Fruit fly (Drosophila melanogaster) whole organism, embryonic: ENCODE results near the gene AANATL7.

Experiments
- Atf3 ChIP-seq: fragments of 200-800 bp; sonication (Bioruptor generic); optimal IDR thresholded peaks from 3 replicates; lab custom pipeline; 2016; ENCODE audit warnings: missing biosample characterization, missing genetic modification characterization
- Atf6 ChIP-seq: fragments of 200-800 bp; sonication (Bioruptor generic); IDR thresholded peaks from 2 replicates; pipeline ENCODE4 v1.3.6; 2022; ENCODE audit warnings: missing biosample characterization, missing genetic modification characterization
- B-H2 ChIP-seq: fragments of 200-800 bp; sonication (Bioruptor generic); optimal IDR thresholded peaks from 2 replicates; lab custom pipeline; 2018; ENCODE audit warnings: missing biosample characterization, mild to moderate bottlenecking, missing genetic modification characterization
- BEAF-32 ChIP-seq: fragments of 200-800 bp; sonication (Bioruptor generic); optimal IDR thresholded peaks from 3 replicates; lab custom pipeline; 2017; ENCODE audit warnings: missing biosample characterization, missing genetic modification characterization, mild to moderate bottlenecking, moderate library complexity, missing genetic modification reagents
- Bteb2 ChIP-seq: fragments of 200-800 bp; sonication (Bioruptor generic); optimal IDR thresholded peaks from 2 replicates; lab custom pipeline; 2016; ENCODE audit warnings: missing biosample characterization, missing genetic modification characterization
- CG10209 ChIP-seq: fragments of 200-800 bp; sonication (Bioruptor generic); optimal IDR thresholded peaks from 3 replicates; lab custom pipeline; 2017; ENCODE audit warnings: missing biosample characterization, mild to moderate bottlenecking, missing genetic modification characterization, missing genetic modification reagents
- CG1024 ChIP-seq: fragments of 200-800 bp; sonication (Bioruptor generic); IDR thresholded peaks from 2 replicates; pipeline ENCODE4 v1.3.6; 2022; ENCODE audit warnings: missing biosample characterization, missing genetic modification characterization
- CG10366 ChIP-seq: fragments of 200-800 bp; sonication (Bioruptor generic); IDR thresholded peaks from 2 replicates; pipeline ENCODE4 v1.3.6; 2022; ENCODE audit warnings: missing biosample characterization, missing genetic modification characterization
- CG10565 ChIP-seq: fragments of 200-800 bp; sonication (Bioruptor generic); optimal IDR thresholded peaks from 3 replicates; lab custom pipeline; 2016; ENCODE audit warnings: missing biosample characterization, mild to moderate bottlenecking, missing genetic modification characterization
- CG10959 ChIP-seq: fragments of 200-800 bp; sonication (Bioruptor generic); IDR thresholded peaks from 2 replicates; pipeline ENCODE4 v1.3.6; 2022; ENCODE audit warnings: missing biosample characterization, missing genetic modification characterization
- CG11093 ChIP-seq: fragments of 200-800 bp; sonication (Bioruptor generic); IDR thresholded peaks from 3 replicates; pipeline ENCODE4 v1.3.6; 2022; ENCODE audit warnings: missing biosample characterization, missing genetic modification characterization
- CG12659 ChIP-seq: fragments of 200-800 bp; sonication (Bioruptor generic); optimal IDR thresholded peaks from 3 replicates; lab custom pipeline; 2017; ENCODE audit warnings: mild to moderate bottlenecking, missing biosample characterization, missing genetic modification reagents, missing genetic modification characterization
- CG16813 ChIP-seq: fragments of 200-800 bp; sonication (Bioruptor generic); IDR thresholded peaks from 3 replicates; pipeline ENCODE4 v1.3.6; 2022; ENCODE audit warnings: missing biosample characterization, missing genetic modification characterization; ENCODE audit not compliant: partially characterized antibody
- CG17328 ChIP-seq: fragments of 200-800 bp; sonication (Bioruptor generic); IDR thresholded peaks from 2 replicates; pipeline ENCODE4 v1.3.6; 2022; ENCODE audit warnings: missing biosample characterization, missing genetic modification characterization
- CG17359 ChIP-seq: fragments of 200-800 bp; sonication (Bioruptor generic); optimal IDR thresholded peaks from 3 replicates; lab custom pipeline; 2018; ENCODE audit warnings: missing biosample characterization, mild to moderate bottlenecking, missing genetic modification characterization, moderate library complexity
- CG17829 ChIP-seq: fragments of 200-800 bp; optimal IDR thresholded peaks from 2 replicates; lab custom pipeline; 2019; ENCODE audit warnings: missing biosample characterization, mild to moderate bottlenecking, missing genetic modification characterization, moderate library complexity
- CG18011 ChIP-seq: fragments of 200-800 bp; sonication (Bioruptor generic); optimal IDR thresholded peaks from 2 replicates; lab custom pipeline; 2017; ENCODE audit warnings: missing biosample characterization, missing genetic modification characterization, mild to moderate bottlenecking, moderate library complexity, missing genotype
- CG32532 ChIP-seq: fragments of 200-800 bp; sonication (Bioruptor generic); IDR thresholded peaks from 2 replicates; pipeline ENCODE4 v1.3.6; 2022; ENCODE audit warnings: missing biosample characterization, missing genetic modification characterization
- CG3726 ChIP-seq: fragments of 200-800 bp; sonication (Bioruptor generic); IDR thresholded peaks from 3 replicates; pipeline ENCODE4, ENCODE4 v1.3.6; 2022; ENCODE audit warnings: missing biosample characterization, missing genetic modification characterization
- CG4730 ChIP-seq: fragments of 200-800 bp; sonication (Bioruptor generic); IDR thresholded peaks from 2 replicates; pipeline ENCODE4 v1.3.6; 2022; ENCODE audit warnings: missing biosample characterization, missing genetic modification characterization
- CG4854 ChIP-seq: fragments of 200-800 bp; sonication (Bioruptor generic); optimal IDR thresholded peaks from 2 replicates; lab custom pipeline; 2016; ENCODE audit warnings: missing biosample characterization, missing genetic modification characterization, inconsistent platforms
- CG6765 ChIP-seq: fragments of 200-800 bp; sonication (Bioruptor generic); optimal IDR thresholded peaks from 3 replicates; lab custom pipeline; 2017; ENCODE audit warnings: missing biosample characterization, mild to moderate bottlenecking, missing genetic modification characterization
- CG6854 ChIP-seq: fragments of 200-800 bp; sonication (Bioruptor generic); optimal IDR thresholded peaks from 3 replicates; lab custom pipeline; 2017; ENCODE audit warnings: missing biosample characterization, mild to moderate bottlenecking, missing genetic modification characterization
- CG7357 ChIP-seq: fragments of 200-800 bp; sonication (Bioruptor generic); IDR thresholded peaks from 3 replicates; pipeline ENCODE4 v1.3.6; 2022; ENCODE audit warnings: missing biosample characterization, missing genetic modification characterization
- CG8924 ChIP-seq: fragments of 200-800 bp; optimal IDR thresholded peaks from 3 replicates; lab custom pipeline; 2019; ENCODE audit warnings: missing biosample characterization, mild to moderate bottlenecking, missing genetic modification characterization, moderate library complexity
- CG9609 ChIP-seq: fragments of 200-800 bp; sonication (Bioruptor generic); optimal IDR thresholded peaks from 3 replicates; lab custom pipeline; 2016; ENCODE audit warnings: missing biosample characterization, missing genetic modification characterization
- CoRest ChIP-seq: fragments of 200-800 bp; sonication (Bioruptor generic); optimal IDR thresholded peaks from 3 replicates; lab custom pipeline; 2018; ENCODE audit warnings: missing biosample characterization, mild to moderate bottlenecking, missing genetic modification characterization, moderate library complexity
- Dref ChIP-seq: fragments of 200-800 bp; sonication (Bioruptor generic); IDR thresholded peaks from 2 replicates; pipeline ENCODE4 v1.3.6; 2022; ENCODE audit warnings: missing biosample characterization, missing genetic modification characterization
- Elba2 ChIP-seq: fragments of 200-800 bp; sonication (Bioruptor generic); optimal IDR thresholded peaks from 3 replicates; lab custom pipeline; 2016; ENCODE audit warnings: missing biosample characterization, missing genetic modification characterization
- Hsf ChIP-seq: fragments of 200-800 bp; sonication (Bioruptor generic); optimal IDR thresholded peaks from 3 replicates; lab custom pipeline; 2016; ENCODE audit warnings: missing biosample characterization, missing genetic modification characterization
- Lhr ChIP-seq: fragments of 200-800 bp; sonication (Bioruptor generic); optimal IDR thresholded peaks from 3 replicates; lab custom pipeline; 2017; ENCODE audit warnings: mild to moderate bottlenecking, missing biosample characterization, missing genetic modification reagents, missing genetic modification characterization
- MESR4 ChIP-seq: fragments of 200-800 bp; sonication (Bioruptor generic); optimal IDR thresholded peaks from 2 replicates; lab custom pipeline; 2018; ENCODE audit warnings: missing biosample characterization, mild to moderate bottlenecking, missing genetic modification characterization, moderate library complexity
- Oaz ChIP-seq: fragments of 200-800 bp; sonication (Bioruptor generic); IDR thresholded peaks from 2 replicates; pipeline ENCODE4 v1.3.6; 2022; ENCODE audit warnings: missing biosample characterization, missing genetic modification characterization
- Optix ChIP-seq: fragments of 200-800 bp; sonication (Bioruptor generic); IDR thresholded peaks from 3 replicates; pipeline ENCODE4 v1.3.6; 2022; ENCODE audit warnings: missing biosample characterization, missing genetic modification characterization
- Taf1 ChIP-seq: fragments of 200-800 bp; sonication (Bioruptor generic); IDR thresholded peaks from 2 replicates; pipeline ENCODE4 v1.3.6; 2022; ENCODE audit warnings: missing biosample characterization, missing genetic modification characterization
- ap ChIP-seq: fragments of 200-800 bp; sonication (Bioruptor generic); IDR thresholded peaks from 2 replicates; pipeline ENCODE4 v1.3.6; 2022; ENCODE audit warnings: missing biosample characterization, missing genetic modification characterization
- bab2 ChIP-seq: fragments of 200-800 bp; sonication (Bioruptor generic); optimal IDR thresholded peaks from 2 replicates; lab custom pipeline; 2016; ENCODE audit warnings: missing biosample characterization, missing genetic modification characterization
- bowl ChIP-seq: fragments of 200-800 bp; sonication (Bioruptor generic); IDR thresholded peaks from 2 replicates; pipeline ENCODE4 v1.3.6; 2022; ENCODE audit warnings: missing biosample characterization, missing genetic modification characterization
- cg ChIP-seq: fragments of 200-800 bp; sonication (Bioruptor generic); optimal IDR thresholded peaks from 3 replicates; lab custom pipeline; 2019; ENCODE audit warnings: missing biosample characterization, mild to moderate bottlenecking, missing genetic modification characterization, moderate library complexity
- chn ChIP-seq: fragments of 200-800 bp; sonication (Bioruptor generic); optimal IDR thresholded peaks from 2 replicates; lab custom pipeline; 2016; ENCODE audit warnings: missing biosample characterization, missing genetic modification characterization
- en ChIP-seq: fragments of 200-800 bp; sonication (Bioruptor generic); optimal IDR thresholded peaks from 2 replicates; lab custom pipeline; 2016; ENCODE audit warnings: missing biosample characterization, missing genetic modification characterization
- fd64A ChIP-seq: fragments of 200-800 bp; sonication (Bioruptor generic); optimal IDR thresholded peaks from 3 replicates; lab custom pipeline; 2018; ENCODE audit warnings: missing biosample characterization, mild to moderate bottlenecking, missing genetic modification characterization
- gt ChIP-seq: fragments of 200-800 bp; sonication (Bioruptor generic); IDR thresholded peaks from 2 replicates; pipeline ENCODE4 v1.3.6; 2022; ENCODE audit warnings: missing biosample characterization, missing genetic modification characterization
- ind ChIP-seq: fragments of 200-800 bp; sonication (Bioruptor generic); optimal IDR thresholded peaks from 3 replicates; lab custom pipeline; 2016; ENCODE audit warnings: missing biosample characterization, missing genetic modification characterization
- inv ChIP-seq: fragments of 200-800 bp; sonication (Bioruptor generic); IDR thresholded peaks from 2 replicates; pipeline ENCODE4 v1.3.6; 2022; ENCODE audit warnings: missing biosample characterization, missing genetic modification characterization; ENCODE audit not compliant: partially characterized antibody
- lab ChIP-seq: fragments of 200-800 bp; sonication (Bioruptor generic); optimal IDR thresholded peaks from 3 replicates; lab custom pipeline; 2017; ENCODE audit warnings: missing biosample characterization, missing genetic modification characterization, mild to moderate bottlenecking, moderate library complexity, missing genetic modification reagents
- sisA ChIP-seq: fragments of 200-800 bp; sonication (Bioruptor generic); IDR thresholded peaks from 2 replicates; pipeline ENCODE4 v1.3.6; 2022; ENCODE audit warnings: missing biosample characterization, missing genetic modification characterization
- ttk ChIP-seq: fragments of 200-800 bp; sonication (Bioruptor generic); IDR thresholded peaks from 2 replicates; pipeline ENCODE4 v2.1.2; 2022; ENCODE audit warnings: missing biosample characterization, missing genetic modification characterization
- wor ChIP-seq: fragments of 200-800 bp; sonication (Bioruptor generic); IDR thresholded peaks from 2 replicates; pipeline ENCODE4 v1.3.6; 2022; ENCODE audit warnings: missing biosample characterization, missing genetic modification characterization

AANATL7 gene

DNA sequence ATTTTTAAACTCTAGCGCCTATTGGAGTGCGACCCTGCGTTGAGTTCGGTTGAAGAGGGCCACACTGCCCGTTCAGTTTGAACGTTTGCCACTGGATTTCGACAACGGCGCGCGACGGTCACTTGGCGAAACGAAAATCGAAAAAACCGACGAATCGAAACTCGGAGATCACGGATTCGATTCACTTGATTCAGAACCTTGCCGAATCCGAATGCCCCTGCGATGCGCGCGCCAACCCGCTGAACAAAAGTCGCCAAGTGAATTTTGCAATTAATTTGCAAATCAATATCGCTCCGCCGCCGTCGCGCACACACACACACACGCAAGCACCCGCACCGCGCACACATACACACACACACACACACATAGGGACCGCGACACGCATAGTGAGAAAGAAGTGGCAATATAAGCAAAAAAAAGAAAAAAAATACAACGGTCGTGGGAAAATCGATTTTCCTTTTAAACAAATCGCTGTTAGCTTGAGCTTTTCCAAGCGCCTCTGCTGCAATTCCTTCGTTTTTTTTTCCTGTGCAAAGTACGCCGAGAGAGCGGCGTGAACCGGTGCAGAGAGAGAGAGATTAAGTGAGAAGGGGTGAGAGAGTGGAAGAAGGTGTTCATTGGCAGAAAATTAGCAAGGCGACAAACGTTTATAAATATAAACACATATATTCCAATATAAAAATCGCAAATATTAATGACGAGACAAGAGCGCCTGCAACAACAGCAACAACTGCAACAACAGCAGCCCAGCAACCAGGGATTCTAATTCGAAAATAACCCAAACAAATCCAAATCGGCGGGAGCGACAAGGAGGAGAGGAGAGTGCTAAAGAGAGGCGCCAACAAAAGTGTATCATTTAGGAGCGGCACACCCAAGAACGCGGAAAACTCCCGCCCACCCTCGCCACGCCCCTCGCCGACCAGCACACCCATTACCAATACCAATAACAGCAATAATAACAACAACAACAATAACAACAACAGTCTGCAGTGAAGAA lies 8.0 kb downstream of the AANATL7 start, which contains the start of gene egh (continued):
- TF ChIP-seq chn (no peak), CG1024 (no peak), CG4730 (GFP tag; lab: Robert Waterston, UW) (no peak), Oaz (GFP tag; lab: Robert Waterston, UW) (no peak), Atf3 (GFP tag; lab: Kevin White, UChicago) (no peak), B-H2 (GFP tag; lab: Kevin White, UChicago) (no peak), en (GFP tag; lab: Kevin White, UChicago) (no peak), Hsf (peak; percentile 30), BEAF-32 (peak; percentile 48), fd64A (GFP tag; lab: Kevin White, UChicago) (no peak), CG4854 (GFP tag; lab: Kevin White, UChicago) (no peak), MESR4 (peak; percentile 80), ap (GFP tag; lab: Robert Waterston, UW) (no peak), CG9609 (GFP tag; lab: Kevin White, UChicago) (no peak), Taf1 (GFP tag; lab: Robert Waterston, UW) (no peak), CG18011 (GFP tag; lab: Kevin White, UChicago) (no peak), CG6854 (no peak), Optix (peak; percentile 70), bowl (no peak), CG10366 (GFP tag; lab: Robert Waterston, UW) (peak; percentile 59), CG17829 (tag; lab: Kevin White, UChicago) (peak; percentile 5), inv (GFP tag; lab: Robert Waterston, UW) (no peak), lab (peak; percentile 57), Atf6 (peak; percentile 42; the same call in 1 of the 2 replicates), CG12659 (peak; percentile 34), CoRest (tag; lab: Kevin White, UChicago) (no peak), CG17359 (tag; lab: Kevin White, UChicago) (no peak), CG7357 (GFP tag; lab: Robert Waterston, UW) (no peak), CG3726 (GFP tag; lab: Robert Waterston, UW) (no peak), Elba2 (peak; percentile 34), CG10209 (GFP tag; lab: Kevin White, UChicago) (no peak), Bteb2 (GFP tag; lab: Kevin White, UChicago) (no peak), CG11093 (GFP tag; lab: Robert Waterston, UW) (no peak), Lhr (GFP tag; lab: Kevin White, UChicago) (peak; percentile 22), CG8924 (tag; lab: Kevin White, UChicago) (no peak), wor (GFP tag; lab: Robert Waterston, UW) (no peak), sisA (GFP tag; lab: Robert Waterston, UW) (peak; percentile 26; the same call in 1 of the 2 replicates), CG6765 (GFP tag; lab: Kevin White, UChicago) (no peak), bab2 (no peak), CG10959 (GFP tag; lab: Robert Waterston, UW) (no peak), cg (GFP tag; lab: Kevin White, UChicago) (peak; percentile 92), CG10565 (no peak), CG16813 (GFP tag; lab: Robert Waterston, UW) (0 out of 3 replicates have a peak, but pooled peaks have one; percentile 14), CG32532 (GFP tag; lab: Robert Waterston, UW) (peak; percentile 25; the same call in 1 of the 2 replicates), ttk (GFP tag; lab: Robert Waterston, UW) (0 out of 2 replicates have a peak, but pooled peaks have one; percentile 39), CG17328 (GFP tag; lab: Robert Waterston, UW) (peak; percentile 54), gt (no peak), Dref (peak; percentile 50), ind (GFP tag; lab: Kevin White, UChicago) (no peak)
